Fruit fly (Drosophila melanogaster) whole organism, wandering third instar larva: Measurements from ENCODE around the gene Taf2.
A peak's percentile ranks its signal among the peaks of the same experiment; 100 is the strongest.

Experiments used
- Abd-B ChIP-seq: fragments of >200 bp; optimal IDR thresholded peaks from 2 replicates; lab custom pipeline; 2017; ENCODE audit warnings: missing biosample characterization, missing genetic modification characterization
- CG32264 ChIP-seq: fragments of 200-800 bp; sonication (Bioruptor generic); optimal IDR thresholded peaks from 2 replicates; lab custom pipeline; 2016; ENCODE audit warnings: missing biosample characterization, missing genetic modification characterization
- CG9705 ChIP-seq: fragments of 200-800 bp; sonication (Bioruptor generic); optimal IDR thresholded peaks from 2 replicates; lab custom pipeline; 2018; ENCODE audit warnings: missing biosample characterization, mild to moderate bottlenecking, missing genetic modification characterization
- CrebA ChIP-seq: fragments of 200-800 bp; sonication (Bioruptor generic); optimal IDR thresholded peaks from 2 replicates; lab custom pipeline; 2016; ENCODE audit warnings: missing biosample characterization, mild to moderate bottlenecking, missing genetic modification characterization, borderline replicate concordance
- Dfd ChIP-seq: fragments of >200 bp; optimal IDR thresholded peaks from 2 replicates; lab custom pipeline; 2017; ENCODE audit warnings: missing biosample characterization, missing genetic modification characterization
- Dif ChIP-seq: fragments of 200-275, 200-300 bp; sonication (Bioruptor generic); optimal IDR thresholded peaks from 2 replicates; lab custom pipeline; 2018; ENCODE audit warnings: missing biosample characterization, missing genetic modification characterization; ENCODE audit not compliant: partially characterized antibody
- GATAd ChIP-seq: sonication (Bioruptor generic); optimal IDR thresholded peaks from 2 replicates; lab custom pipeline; 2016; ENCODE audit warnings: missing biosample characterization, missing genetic modification characterization
- HLH106 ChIP-seq: fragments of 200-800 bp; optimal IDR thresholded peaks from 3 replicates; lab custom pipeline; 2019; ENCODE audit warnings: missing biosample characterization, mild to moderate bottlenecking, missing genetic modification characterization, moderate library complexity
- Hnf4 ChIP-seq: fragments of 200-800 bp; sonication (Bioruptor generic); optimal IDR thresholded peaks from 2 replicates; lab custom pipeline; 2016; ENCODE audit warnings: missing biosample characterization, mild to moderate bottlenecking, missing genetic modification characterization
- Hr78 ChIP-seq: fragments of >200 bp; optimal IDR thresholded peaks from 2 replicates; lab custom pipeline; 2017; ENCODE audit warnings: missing biosample characterization, missing genetic modification characterization
- Hr83 ChIP-seq: fragments of 200-300 bp; sonication (Bioruptor generic); optimal IDR thresholded peaks from 2 replicates; lab custom pipeline; 2016; ENCODE audit warnings: missing biosample characterization, mild to moderate bottlenecking, missing genetic modification characterization, moderate library complexity; ENCODE audit not compliant: poor library complexity, severe bottlenecking
- Jra ChIP-seq: sonication (Bioruptor generic); optimal IDR thresholded peaks from 2 replicates; lab custom pipeline; 2016; ENCODE audit warnings: missing biosample characterization, missing genetic modification characterization
- Mio ChIP-seq: sonication (Bioruptor generic); optimal IDR thresholded peaks from 2 replicates; lab custom pipeline; 2016; ENCODE audit warnings: missing biosample characterization, missing genetic modification characterization
- Myc ChIP-seq: fragments of >200 bp; optimal IDR thresholded peaks from 2 replicates; lab custom pipeline; 2017
- N ChIP-seq: fragments of >200 bp; optimal IDR thresholded peaks from 2 replicates; lab custom pipeline; 2018; ENCODE audit warnings: missing biosample characterization, missing external identifiers, missing genetic modification characterization
- Rel ChIP-seq, 2 experiments: fragments of 200-800 bp; sonication (Bioruptor generic) in 1 of 2; optimal IDR thresholded peaks; 2 replicates in 1 of 2; 3 replicates in 1 of 2; lab custom pipeline; 2016 to 2019; ENCODE audit warnings: mild to moderate bottlenecking in 2 of 2, missing biosample characterization in 2 of 2, missing genetic modification characterization in 2 of 2, moderate library complexity in 1 of 2
- Sp1 ChIP-seq: fragments of 200-800 bp; sonication (Bioruptor generic); optimal IDR thresholded peaks from 3 replicates; lab custom pipeline; 2019; ENCODE audit warnings: missing biosample characterization, mild to moderate bottlenecking, missing genetic modification characterization, moderate library complexity
- Vsx2 ChIP-seq: fragments of 200-300, 225-300 bp; sonication (Bioruptor generic); optimal IDR thresholded peaks from 2 replicates; lab custom pipeline; 2018; ENCODE audit warnings: missing biosample characterization, missing genetic modification characterization; ENCODE audit not compliant: partially characterized antibody
- br ChIP-seq: fragments of 200-800 bp; sonication (Bioruptor generic); optimal IDR thresholded peaks from 2 replicates; lab custom pipeline; 2016; ENCODE audit warnings: missing biosample characterization, missing genetic modification characterization
- brk ChIP-seq: fragments of 200-800 bp; sonication (Bioruptor generic); optimal IDR thresholded peaks from 2 replicates; lab custom pipeline; 2016; ENCODE audit warnings: missing biosample characterization, mild to moderate bottlenecking, missing genetic modification characterization
- dl ChIP-seq, 2 experiments: fragments of 175-275, 200-275 bp in 1 of 2; fragments of 200-275 bp in 1 of 2; sonication (Bioruptor generic); optimal IDR thresholded peaks; lab custom pipeline; 2018; ENCODE audit warnings: mild to moderate bottlenecking in 2 of 2, missing biosample characterization in 2 of 2, missing genetic modification characterization in 2 of 2, moderate library complexity in 2 of 2; ENCODE audit not compliant: partially characterized antibody in 2 of 2, insufficient read depth in 1 of 2
- dmrt93B ChIP-seq: fragments of 200-800 bp; sonication (Bioruptor generic); optimal IDR thresholded peaks from 2 replicates; lab custom pipeline; 2018; ENCODE audit warnings: missing biosample characterization, mild to moderate bottlenecking, missing genetic modification characterization
- dsf ChIP-seq: sonication (Bioruptor generic); optimal IDR thresholded peaks from 2 replicates; lab custom pipeline; 2016; ENCODE audit warnings: missing biosample characterization, missing genetic modification characterization, borderline replicate concordance
- ey ChIP-seq: fragments of 200-800 bp; sonication (Bioruptor generic); optimal IDR thresholded peaks from 2 replicates; lab custom pipeline; 2016; ENCODE audit warnings: missing biosample characterization, missing genetic modification characterization
- foxo ChIP-seq, 2 experiments: fragments of 200-800 bp; sonication (Bioruptor generic); optimal IDR thresholded peaks; 2 replicates in 1 of 2; 3 replicates in 1 of 2; lab custom pipeline; 2016 to 2017; ENCODE audit warnings: missing biosample characterization in 2 of 2, missing genetic modification characterization in 2 of 2
- fru ChIP-seq: fragments of 200-800 bp; sonication (Bioruptor generic); optimal IDR thresholded peaks from 3 replicates; lab custom pipeline; 2016; ENCODE audit warnings: missing biosample characterization, mild to moderate bottlenecking, missing genetic modification characterization
- h ChIP-seq: fragments of 200-800 bp; sonication (Bioruptor generic); optimal IDR thresholded peaks from 3 replicates; lab custom pipeline; 2016; ENCODE audit warnings: missing biosample characterization, mild to moderate bottlenecking, missing genetic modification characterization
- jim ChIP-seq: fragments of 175-275, 200-325 bp; sonication (Bioruptor generic); optimal IDR thresholded peaks from 2 replicates; lab custom pipeline; 2016; ENCODE audit warnings: missing biosample characterization, mild to moderate bottlenecking, missing genetic modification characterization
- lola ChIP-seq: fragments of >200 bp; optimal IDR thresholded peaks from 2 replicates; lab custom pipeline; 2017; ENCODE audit warnings: missing biosample characterization, missing genetic modification characterization
- pan ChIP-seq: fragments of >200 bp; optimal IDR thresholded peaks from 2 replicates; lab custom pipeline; 2017
- psq ChIP-seq: fragments of 200-800 bp; sonication (Bioruptor generic); optimal IDR thresholded peaks from 3 replicates; lab custom pipeline; 2017; ENCODE audit warnings: missing biosample characterization, mild to moderate bottlenecking, missing genetic modification characterization, moderate library complexity
- rgr ChIP-seq: fragments of 200-800 bp; sonication (Bioruptor generic); optimal IDR thresholded peaks from 3 replicates; lab custom pipeline; 2016; ENCODE audit warnings: missing biosample characterization, mild to moderate bottlenecking, missing genetic modification characterization
- sage ChIP-seq: fragments of 200-800 bp; sonication (Bioruptor generic); optimal IDR thresholded peaks from 2 replicates; lab custom pipeline; 2016; ENCODE audit warnings: missing biosample characterization, mild to moderate bottlenecking, missing genetic modification characterization
- sv ChIP-seq: fragments of 200-800 bp; sonication (Bioruptor generic); optimal IDR thresholded peaks from 3 replicates; lab custom pipeline; 2016; ENCODE audit warnings: missing biosample characterization, missing genetic modification characterization
- tai ChIP-seq: sonication (Bioruptor generic); optimal IDR thresholded peaks from 2 replicates; lab custom pipeline; 2016; ENCODE audit warnings: missing biosample characterization, missing genetic modification characterization
- usp ChIP-seq: fragments of >200 bp; optimal IDR thresholded peaks from 2 replicates; lab custom pipeline; 2017; ENCODE audit warnings: missing biosample characterization, missing genetic modification characterization
- woc ChIP-seq: sonication (Bioruptor generic); optimal IDR thresholded peaks from 2 replicates; lab custom pipeline; 2016; ENCODE audit warnings: missing biosample characterization, mild to moderate bottlenecking, missing genetic modification characterization

Gene Taf2

dm6 chr3L:9864275-9865052 lies 24.0 kb downstream of the Taf2 start, which contains the start of the genes iPLA2-VIA and Ciz1:
Gene iPLA2-VIA, minus strand, starts transcription at chr3L:9864349.
Gene Ciz1, plus strand, starts transcription at chr3L:9864639.
- TF ChIP-seq dl (GFP tag; optimal IDR thresholded peaks at IDR 0.05; lab: Kevin White, UChicago; ENCODE audit: insufficient read depth in 1 of 2, partially characterized antibody in 2 of 2), result no peak
- peak; percentile 1 for TF ChIP-seq ey (GFP tag; lab: Kevin White, UChicago)
- no peak for TF ChIP-seq pan
- TF ChIP-seq brk, result no peak
- TF ChIP-seq usp, result no peak
- TF ChIP-seq HLH106 (tag; lab: Kevin White, UChicago), result no peak
- peak; percentile 20 for TF ChIP-seq Hr83 (GFP tag; lab: Kevin White, UChicago)
- TF ChIP-seq foxo (GFP tag; optimal IDR thresholded peaks at IDR 0.05; lab: Kevin White, UChicago), result peak in 1 of 2 experiments; percentile 59
- no peak for TF ChIP-seq Dfd (GFP tag; lab: Kevin White, UChicago)
- TF ChIP-seq lola (GFP tag; lab: Kevin White, UChicago), result no peak
- TF ChIP-seq psq, result no peak
- TF ChIP-seq dsf, result peak; percentile 24
- no peak for TF ChIP-seq N (GFP tag; lab: Kevin White, UChicago)
- TF ChIP-seq Vsx2 (GFP tag; lab: Kevin White, UChicago), result no peak
- peak; percentile 38 for TF ChIP-seq br (GFP tag; lab: Kevin White, UChicago)
- TF ChIP-seq rgr, result no peak
- peak; percentile 55 for TF ChIP-seq Hnf4
- no peak for TF ChIP-seq tai
- no peak for TF ChIP-seq GATAd (GFP tag; lab: Kevin White, UChicago)
- no peak for TF ChIP-seq Myc (lab: Kevin White, UChicago)
- peak; percentile 3 for TF ChIP-seq CG9705
- TF ChIP-seq Mio (GFP tag; lab: Kevin White, UChicago), result no peak
- no peak for TF ChIP-seq sage
- TF ChIP-seq Jra (GFP tag; lab: Kevin White, UChicago), result peak; percentile 53
- TF ChIP-seq Sp1 (GFP tag; lab: Kevin White, UChicago), result peak; percentile 9
- no peak for TF ChIP-seq woc
- TF ChIP-seq Hr78 (GFP tag; lab: Kevin White, UChicago), result no peak
- no peak for TF ChIP-seq Rel (GFP tag; optimal IDR thresholded peaks at IDR 0.05; lab: Kevin White, UChicago)
- TF ChIP-seq Rel (tag; optimal IDR thresholded peaks at IDR 0.05; lab: Kevin White, UChicago), result no peak
- TF ChIP-seq Abd-B (GFP tag; lab: Kevin White, UChicago), result no peak
- TF ChIP-seq Dif (GFP tag; lab: Kevin White, UChicago), result no peak
- no peak for TF ChIP-seq dmrt93B (GFP tag; lab: Kevin White, UChicago)
- TF ChIP-seq CG32264 (GFP tag; lab: Kevin White, UChicago), result no peak
- TF ChIP-seq fru (GFP tag; lab: Kevin White, UChicago), result no peak

dm6 chr3L:9863656-9864055 lies 24.8 kb downstream of the Taf2 start:
- TF ChIP-seq fru (GFP tag; lab: Kevin White, UChicago) (no peak), brk (no peak), sv (GFP tag; lab: Kevin White, UChicago) (no peak), pan (no peak), Dfd (GFP tag; lab: Kevin White, UChicago) (no peak), CrebA (GFP tag; lab: Kevin White, UChicago) (no peak), HLH106 (tag; lab: Kevin White, UChicago) (no peak), lola (GFP tag; lab: Kevin White, UChicago) (no peak), Mio (GFP tag; lab: Kevin White, UChicago) (no peak), ey (GFP tag; lab: Kevin White, UChicago) (no peak), h (GFP tag; lab: Kevin White, UChicago) (no peak), sage (no peak), usp (no peak), Rel (GFP tag; optimal IDR thresholded peaks at IDR 0.05; lab: Kevin White, UChicago) (no peak), Rel (tag; optimal IDR thresholded peaks at IDR 0.05; lab: Kevin White, UChicago) (no peak), tai (no peak), jim (GFP tag; lab: Kevin White, UChicago) (no peak)
